Worm (Caenorhabditis elegans): ENCODE measurements around the gene T12B3.2.
A peak's percentile ranks its signal among the peaks of the same experiment; 100 is the strongest.

Gene T12B3.2

DNA sequence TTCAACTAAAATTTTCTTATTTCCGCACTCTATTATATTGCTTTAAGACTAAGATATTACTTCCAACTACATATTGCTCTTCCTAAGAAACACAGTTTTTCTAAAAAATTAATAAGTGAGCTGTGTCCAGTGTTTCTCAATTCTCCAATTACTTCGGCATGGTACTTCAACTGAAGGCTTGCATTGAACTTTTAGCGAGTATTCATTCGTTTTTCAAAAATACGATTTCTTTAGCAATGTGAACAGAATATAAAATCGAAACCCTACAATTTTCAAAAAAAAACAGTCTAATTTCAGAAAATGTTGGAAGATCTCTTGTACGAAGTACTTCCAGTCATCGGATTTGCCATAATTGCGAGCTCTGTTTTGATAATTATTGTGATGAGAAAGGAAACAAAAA lies 44.3 kb downstream of the T12B3.2 start, which contains the start of gene srtx-1:
Gene srtx-1 (plus strand): TSS at position 301 of the 400 bp plus-strand sequence.
- no peak for TF ChIP-seq eyg-1 (tag; optimal IDR thresholded peaks at IDR 0.05)
- TF ChIP-seq che-1 (tag; optimal IDR thresholded peaks at IDR 0.05), result no peak
- TF ChIP-seq lin-11 (tag; optimal IDR thresholded peaks at IDR 0.05), result no peak
- no peak for TF ChIP-seq unc-42 (tag; optimal IDR thresholded peaks at IDR 0.05)
- TF ChIP-seq K02D7.2 (tag; optimal IDR thresholded peaks at IDR 0.05), result no peak

DNA sequence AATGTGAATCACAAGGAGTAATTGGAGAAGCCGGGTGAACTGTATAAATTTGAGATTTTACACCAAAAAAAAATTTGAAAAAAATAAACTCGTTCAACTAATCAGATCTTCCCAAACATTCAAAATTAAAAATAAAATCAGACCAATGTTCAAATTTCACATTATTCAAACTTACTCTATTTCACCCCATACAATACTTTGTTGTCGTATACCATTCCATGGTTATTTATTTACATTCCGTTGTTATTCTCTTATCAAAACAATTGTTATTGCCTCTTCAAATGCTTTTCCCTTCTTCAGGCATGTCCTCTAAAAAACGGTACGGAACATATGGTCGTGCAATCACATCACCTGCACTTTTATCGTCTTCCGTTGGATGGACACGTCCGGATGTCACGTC lies 47.6 kb downstream of the T12B3.2 start, which contains the start of gene unc-82:
Gene unc-82 (plus strand): TSS at position 301 of the 400 bp plus-strand sequence.
- no peak for TF ChIP-seq fkh-6 (tag; optimal IDR thresholded peaks at IDR 0.05)
- no peak for TF ChIP-seq ceh-14 (tag; optimal IDR thresholded peaks at IDR 0.05)
- TF ChIP-seq hlh-15 (tag; optimal IDR thresholded peaks at IDR 0.05), result no peak
- TF ChIP-seq hlh-8 (tag; optimal IDR thresholded peaks at IDR 0.05), result no peak
- no peak for TF ChIP-seq ceh-9 (tag; optimal IDR thresholded peaks at IDR 0.05)
- TF ChIP-seq ama-1 (optimal IDR thresholded peaks at IDR 0.05), result no peak
- no peak for TF ChIP-seq gmeb-2 (tag; optimal IDR thresholded peaks at IDR 0.05)
- no peak for TF ChIP-seq unc-3 (GFP tag; conservative IDR thresholded peaks at IDR 0.05)
- no peak for TF ChIP-seq unc-3 (tag; optimal IDR thresholded peaks at IDR 0.05)
- TF ChIP-seq ets-4 (tag; optimal IDR thresholded peaks at IDR 0.05), result no peak
- TF ChIP-seq ceh-31 (tag; optimal IDR thresholded peaks at IDR 0.05), result no peak
- TF ChIP-seq sdc-2 (tag; optimal IDR thresholded peaks at IDR 0.05), result no peak
- TF ChIP-seq madf-2 (tag; optimal IDR thresholded peaks at IDR 0.05), result no peak
- no peak for TF ChIP-seq fkh-10 (GFP tag; optimal IDR thresholded peaks at IDR 0.05)
- no peak for TF ChIP-seq sox-2 (GFP tag; IDR thresholded peaks at IDR 0.05)
- TF ChIP-seq hlh-30 (tag; optimal IDR thresholded peaks at IDR 0.05; ENCODE audit: insufficient read depth), result no peak
- no peak for TF ChIP-seq fax-1 (tag; optimal IDR thresholded peaks at IDR 0.05)
- no peak for TF ChIP-seq hlh-6 (tag; optimal IDR thresholded peaks at IDR 0.05)
- TF ChIP-seq ahr-1 (tag; optimal IDR thresholded peaks at IDR 0.05), result no peak
- no peak for TF ChIP-seq Y22D7AL.16 (tag; optimal IDR thresholded peaks at IDR 0.05)

DNA sequence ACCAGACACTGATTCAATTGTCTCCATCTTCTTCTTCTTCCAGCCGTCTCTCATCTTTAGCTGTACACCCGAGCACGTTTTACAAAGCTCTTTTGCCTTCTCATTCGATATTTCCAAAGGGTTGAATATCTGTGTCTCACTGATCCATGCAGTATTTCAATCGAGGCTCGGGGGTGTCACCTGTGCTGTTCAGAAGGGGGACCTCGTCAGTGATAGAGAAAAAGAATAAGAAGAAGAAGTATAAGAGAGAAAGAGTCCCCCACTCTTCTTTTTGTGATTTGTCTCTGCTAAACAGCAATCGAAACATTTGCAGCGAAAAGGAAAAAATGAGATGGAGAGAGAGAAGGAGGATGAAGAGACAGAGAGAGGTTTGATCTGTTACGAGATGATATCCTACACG lies 49.4 kb downstream of the T12B3.2 start:
- no peak for TF ChIP-seq madf-2 (tag; optimal IDR thresholded peaks at IDR 0.05)
- no peak for TF ChIP-seq pag-3 (tag; optimal IDR thresholded peaks at IDR 0.05; ENCODE audit: borderline replicate concordance)
- TF ChIP-seq K09A11.1 (tag; optimal IDR thresholded peaks at IDR 0.05; ENCODE audit: insufficient read depth), result no peak
- TF ChIP-seq ceh-22 (tag; optimal IDR thresholded peaks at IDR 0.05), result no peak
- TF ChIP-seq rnt-1 (tag; optimal IDR thresholded peaks at IDR 0.05), result peak; percentile 51
- TF ChIP-seq ztf-16 (tag; optimal IDR thresholded peaks at IDR 0.05), result no peak
- no peak for TF ChIP-seq ceh-14 (tag; optimal IDR thresholded peaks at IDR 0.05)
- TF ChIP-seq unc-55 (GFP tag; optimal IDR thresholded peaks at IDR 0.05), result peak; percentile 73
- no peak for TF ChIP-seq che-1 (tag; optimal IDR thresholded peaks at IDR 0.05)
- TF ChIP-seq ceh-18 (tag; optimal IDR thresholded peaks at IDR 0.05), result peak; percentile 87

ce11 chrIV:7428347-7428746 lies 51.7 kb downstream of the T12B3.2 start:
- TF ChIP-seq rnt-1 (tag; optimal IDR thresholded peaks at IDR 0.05), result no peak
- TF ChIP-seq unc-55 (GFP tag; optimal IDR thresholded peaks at IDR 0.05), result no peak
- no peak for TF ChIP-seq mec-3 (tag; optimal IDR thresholded peaks at IDR 0.05; ENCODE audit: borderline replicate concordance)
- no peak for TF ChIP-seq ama-1 (optimal IDR thresholded peaks at IDR 0.05)
- TF ChIP-seq unc-86 (tag; optimal IDR thresholded peaks at IDR 0.05), result no peak
- TF ChIP-seq lin-11 (tag; optimal IDR thresholded peaks at IDR 0.05), result no peak
- no peak for TF ChIP-seq fkh-10 (GFP tag; optimal IDR thresholded peaks at IDR 0.05)
- no peak for TF ChIP-seq sdc-2 (tag; optimal IDR thresholded peaks at IDR 0.05)
- no peak for TF ChIP-seq pag-3 (tag; optimal IDR thresholded peaks at IDR 0.05; ENCODE audit: borderline replicate concordance)
- no peak for TF ChIP-seq unc-3 (GFP tag; conservative IDR thresholded peaks at IDR 0.05)
- no peak for TF ChIP-seq unc-3 (tag; optimal IDR thresholded peaks at IDR 0.05)
- TF ChIP-seq ceh-34 (tag; optimal IDR thresholded peaks at IDR 0.05), result no peak
- no peak for TF ChIP-seq elt-4 (tag; optimal IDR thresholded peaks at IDR 0.05)
- no peak for TF ChIP-seq sox-4 (tag; optimal IDR thresholded peaks at IDR 0.05)

Measured in whole organism, late embryonic.